Worm (Caenorhabditis elegans) whole organism, L2 larva: ENCODE data around the gene C05C8.5.

Source experiments
- dmd-4 ChIP-seq: sonication (generic microtip); optimal IDR thresholded peaks from 2 replicates; lab custom pipeline; 2017; ENCODE audit warnings: missing biosample characterization, missing genetic modification characterization
- egl-27 ChIP-seq: sonication (generic microtip); optimal IDR thresholded peaks from 3 replicates; lab custom pipeline; 2017; ENCODE audit warnings: missing biosample characterization, missing genetic modification reagents, missing genetic modification characterization
- lin-13 ChIP-seq: fragments of 150-350 bp; optimal IDR thresholded peaks from 2 replicates; lab custom pipeline; 2014; ENCODE audit warnings: missing biosample characterization, missing genetic modification reagents, missing genetic modification characterization
- mdl-1 ChIP-seq, 2 experiments: fragments of 150-350 bp in 1 of 2; sonication (generic microtip) in 1 of 2; optimal IDR thresholded peaks; 2 replicates each; lab custom pipeline; 2017; ENCODE audit warnings: missing biosample characterization in 2 of 2, missing genetic modification characterization in 2 of 2
- nhr-11 ChIP-seq: fragments of 150-350 bp; optimal IDR thresholded peaks from 2 replicates; lab custom pipeline; 2014; ENCODE audit warnings: missing biosample characterization, missing genetic modification characterization
- nhr-237 ChIP-seq: fragments of 150-350 bp; optimal IDR thresholded peaks from 2 replicates; lab custom pipeline; 2014; ENCODE audit warnings: missing biosample characterization, missing genetic modification characterization
- nhr-77 ChIP-seq: fragments of 150-350 bp; optimal IDR thresholded peaks from 2 replicates; lab custom pipeline; 2014; ENCODE audit warnings: missing biosample characterization, missing genetic modification characterization
- snpc-4 ChIP-seq: fragments of 150-350 bp; optimal IDR thresholded peaks from 2 replicates; lab custom pipeline; 2014; ENCODE audit warnings: missing biosample characterization, missing genetic modification characterization
- unc-39 ChIP-seq: fragments of 150-350 bp; optimal IDR thresholded peaks from 2 replicates; lab custom pipeline; 2014; ENCODE audit warnings: missing biosample characterization, missing genetic modification characterization
- zag-1 ChIP-seq: fragments of 150-350 bp; optimal IDR thresholded peaks from 2 replicates; lab custom pipeline; 2014; ENCODE audit warnings: missing biosample characterization, missing genetic modification characterization
- ztf-11 ChIP-seq: sonication (generic microtip); optimal IDR thresholded peaks from 2 replicates; lab custom pipeline; 2017; ENCODE audit warnings: missing biosample characterization, missing genetic modification characterization

- TF ChIP-seq zag-1 (no peak), unc-39 (tag; lab: Kevin White, UChicago) (no peak), ztf-11 (tag; lab: Kevin White, UChicago) (no peak), nhr-11 (no peak), dmd-4 (tag; lab: Kevin White, UChicago) (no peak), snpc-4 (tag; lab: Kevin White, UChicago) (no peak), nhr-237 (tag; lab: Kevin White, UChicago) (no peak), lin-13 (GFP tag; lab: Kevin White, UChicago) (no peak), egl-27 (tag; lab: Kevin White, UChicago) (no peak), nhr-77 (tag; lab: Kevin White, UChicago) (no peak), mdl-1 (tag; optimal IDR thresholded peaks at IDR 0.05; lab: Kevin White, UChicago) (no peak)
Observed at ce11 chrV:7248227-7248953, 13.8 kb upstream of the C05C8.5 start.
